Fruit fly (Drosophila melanogaster) whole organism, embryonic: Measurements from ENCODE around the gene jet.

Experiments
- Asciz ChIP-seq: fragments of 200-800 bp; sonication (Bioruptor generic); optimal IDR thresholded peaks from 2 replicates; lab custom pipeline; 2017; ENCODE audit warnings: missing biosample characterization, mild to moderate bottlenecking, missing genetic modification characterization, missing genetic modification reagents
- Bteb2 ChIP-seq: fragments of 200-800 bp; sonication (Bioruptor generic); optimal IDR thresholded peaks from 2 replicates; lab custom pipeline; 2016; ENCODE audit warnings: missing biosample characterization, missing genetic modification characterization
- CG10267 ChIP-seq: fragments of 200-800 bp; sonication (Bioruptor generic); optimal IDR thresholded peaks from 2 replicates; lab custom pipeline; 2018; ENCODE audit warnings: missing biosample characterization, mild to moderate bottlenecking, missing genetic modification characterization, moderate library complexity
- CG10274 ChIP-seq: fragments of 200-800 bp; sonication (Bioruptor generic); optimal IDR thresholded peaks from 3 replicates; lab custom pipeline; 2017; ENCODE audit warnings: missing biosample characterization, mild to moderate bottlenecking, missing genetic modification characterization
- CG10543 ChIP-seq: fragments of 200-800 bp; sonication (Bioruptor generic); optimal IDR thresholded peaks from 3 replicates; lab custom pipeline; 2017; ENCODE audit warnings: missing biosample characterization, mild to moderate bottlenecking, missing genetic modification characterization, moderate library complexity
- CG10959 ChIP-seq: fragments of 200-800 bp; sonication (Bioruptor generic); IDR thresholded peaks from 2 replicates; pipeline ENCODE4 v1.3.6; 2022; ENCODE audit warnings: missing biosample characterization, missing genetic modification characterization
- CG11696 ChIP-seq: fragments of 200-800 bp; sonication (Bioruptor generic); IDR thresholded peaks from 2 replicates; pipeline ENCODE4 v1.3.6; 2022; ENCODE audit warnings: missing biosample characterization, missing genetic modification characterization
- CG12942 ChIP-seq: fragments of 200-800 bp; sonication (Bioruptor generic); optimal IDR thresholded peaks from 3 replicates; lab custom pipeline; 2016; ENCODE audit warnings: missing biosample characterization, missing genetic modification characterization
- CG13624 ChIP-seq: fragments of 200-800 bp; sonication (Bioruptor generic); optimal IDR thresholded peaks from 2 replicates; lab custom pipeline; 2016; ENCODE audit warnings: missing biosample characterization, missing genetic modification characterization
- CG13894 ChIP-seq: fragments of 200-800 bp; sonication (Bioruptor generic); optimal IDR thresholded peaks from 3 replicates; lab custom pipeline; 2018; ENCODE audit warnings: missing biosample characterization, mild to moderate bottlenecking, missing genetic modification characterization, moderate library complexity
- CG17359 ChIP-seq: fragments of 200-800 bp; sonication (Bioruptor generic); optimal IDR thresholded peaks from 3 replicates; lab custom pipeline; 2018; ENCODE audit warnings: missing biosample characterization, mild to moderate bottlenecking, missing genetic modification characterization, moderate library complexity
- CG17829 ChIP-seq: fragments of 200-800 bp; optimal IDR thresholded peaks from 2 replicates; lab custom pipeline; 2019; ENCODE audit warnings: missing biosample characterization, mild to moderate bottlenecking, missing genetic modification characterization, moderate library complexity
- CG18262 ChIP-seq: fragments of 200-800 bp; optimal IDR thresholded peaks from 3 replicates; lab custom pipeline; 2019; ENCODE audit warnings: missing biosample characterization, mild to moderate bottlenecking, missing genetic modification characterization, moderate library complexity
- CG18764 ChIP-seq: fragments of 200-800 bp; sonication (Bioruptor generic); optimal IDR thresholded peaks from 3 replicates; lab custom pipeline; 2016; ENCODE audit warnings: missing biosample characterization, missing genetic modification characterization
- CG2116 ChIP-seq: fragments of 200-800 bp; sonication (Bioruptor generic); optimal IDR thresholded peaks from 3 replicates; lab custom pipeline; 2018; ENCODE audit warnings: missing biosample characterization, mild to moderate bottlenecking, missing genetic modification characterization
- CG2202 ChIP-seq: fragments of 200-800 bp; sonication (Bioruptor generic); optimal IDR thresholded peaks from 2 replicates; lab custom pipeline; 2018; ENCODE audit warnings: missing biosample characterization, mild to moderate bottlenecking, missing genetic modification characterization
- CG30020 ChIP-seq: fragments of 200-800 bp; optimal IDR thresholded peaks from 2 replicates; lab custom pipeline; 2019; ENCODE audit warnings: missing biosample characterization, mild to moderate bottlenecking, missing genetic modification characterization, moderate library complexity
- CG33213 ChIP-seq: fragments of 200-800 bp; sonication (Bioruptor generic); optimal IDR thresholded peaks from 3 replicates; lab custom pipeline; 2016; ENCODE audit warnings: missing biosample characterization, missing genetic modification characterization
- CG42726 ChIP-seq: fragments of 200-800 bp; sonication (Bioruptor generic); IDR thresholded peaks from 2 replicates; pipeline ENCODE4 v1.3.6; 2022; ENCODE audit warnings: missing biosample characterization, missing genetic modification characterization; ENCODE audit not compliant: partially characterized antibody
- CG4730 ChIP-seq: fragments of 200-800 bp; sonication (Bioruptor generic); IDR thresholded peaks from 2 replicates; pipeline ENCODE4 v1.3.6; 2022; ENCODE audit warnings: missing biosample characterization, missing genetic modification characterization
- CG5953 ChIP-seq: fragments of 200-800 bp; sonication (Bioruptor generic); IDR thresholded peaks from 2 replicates; pipeline ENCODE4 v1.3.6; 2022; ENCODE audit warnings: missing biosample characterization, missing genetic modification characterization
- CG9817 ChIP-seq: fragments of 200-800 bp; sonication (Bioruptor generic); optimal IDR thresholded peaks from 2 replicates; lab custom pipeline; 2018; ENCODE audit warnings: missing biosample characterization, mild to moderate bottlenecking, missing genetic modification characterization, moderate library complexity
- Dad ChIP-seq: fragments of 200-800 bp; sonication (Bioruptor generic); optimal IDR thresholded peaks from 3 replicates; lab custom pipeline; 2016; ENCODE audit warnings: missing biosample characterization, missing genetic modification characterization
- Elba2 ChIP-seq: fragments of 200-800 bp; sonication (Bioruptor generic); optimal IDR thresholded peaks from 3 replicates; lab custom pipeline; 2016; ENCODE audit warnings: missing biosample characterization, missing genetic modification characterization
- H2.0 ChIP-seq: fragments of 200-800 bp; sonication (Bioruptor generic); IDR thresholded peaks from 2 replicates; pipeline ENCODE4 v1.3.6; 2022; ENCODE audit warnings: missing biosample characterization, missing genetic modification characterization
- Hr3 ChIP-seq: fragments of 200-800 bp; sonication (Bioruptor generic); optimal IDR thresholded peaks from 3 replicates; lab custom pipeline; 2016; ENCODE audit warnings: missing biosample characterization, missing genetic modification characterization
- Lhr ChIP-seq: fragments of 200-800 bp; sonication (Bioruptor generic); optimal IDR thresholded peaks from 3 replicates; lab custom pipeline; 2017; ENCODE audit warnings: mild to moderate bottlenecking, missing biosample characterization, missing genetic modification reagents, missing genetic modification characterization
- Six4 ChIP-seq: fragments of 200-800 bp; sonication (Bioruptor generic); optimal IDR thresholded peaks from 2 replicates; lab custom pipeline; 2016; ENCODE audit warnings: missing biosample characterization, missing genetic modification characterization
- Ssrp ChIP-seq: fragments of 200-800 bp; sonication (Bioruptor generic); optimal IDR thresholded peaks from 2 replicates; lab custom pipeline; 2018; ENCODE audit warnings: missing biosample characterization, mild to moderate bottlenecking, missing genetic modification characterization, moderate library complexity
- Trl ChIP-seq, 3 experiments: fragments of >200 bp in 2 of 3; fragments of 200-800 bp in 1 of 3; sonication (Bioruptor generic) in 1 of 3; optimal IDR thresholded peaks; 2 replicates in 1 of 3; 3 replicates in 2 of 3; lab custom pipeline; 2016 to 2017; ENCODE audit warnings: missing biosample characterization in 1 of 3, missing genetic modification characterization in 1 of 3
- ara ChIP-seq: fragments of 200-800 bp; sonication (Bioruptor generic); IDR thresholded peaks from 2 replicates; pipeline ENCODE4 v1.3.6; 2022; ENCODE audit warnings: missing biosample characterization, missing genetic modification characterization
- ash1 ChIP-seq: fragments of 200-800 bp; sonication (Bioruptor generic); optimal IDR thresholded peaks from 2 replicates; lab custom pipeline; 2018; ENCODE audit warnings: missing biosample characterization, mild to moderate bottlenecking, missing genetic modification characterization
- cad ChIP-seq: fragments of >200 bp; optimal IDR thresholded peaks from 2 replicates; lab custom pipeline; 2017; ENCODE audit warnings: missing biosample characterization, missing genetic modification characterization
- chm ChIP-seq: fragments of 200-800 bp; sonication (Bioruptor generic); IDR thresholded peaks from 2 replicates; pipeline ENCODE4 v1.3.6; 2022; ENCODE audit warnings: missing biosample characterization, missing genetic modification characterization
- fd96Cb ChIP-seq: fragments of 200-800 bp; sonication (Bioruptor generic); optimal IDR thresholded peaks from 2 replicates; lab custom pipeline; 2018; ENCODE audit warnings: missing biosample characterization, mild to moderate bottlenecking, missing genetic modification characterization, moderate library complexity
- fru ChIP-seq: fragments of >200 bp; optimal IDR thresholded peaks from 2 replicates; lab custom pipeline; 2017
- fu2 ChIP-seq: fragments of 200-800 bp; sonication (Bioruptor generic); optimal IDR thresholded peaks from 2 replicates; lab custom pipeline; 2016; ENCODE audit warnings: missing biosample characterization, missing genetic modification characterization
- gce ChIP-seq: fragments of 200-800 bp; sonication (Bioruptor generic); IDR thresholded peaks from 3 replicates; pipeline ENCODE4 v1.3.6; 2022; ENCODE audit warnings: missing biosample characterization, missing genetic modification characterization
- inv ChIP-seq: fragments of 200-800 bp; sonication (Bioruptor generic); IDR thresholded peaks from 2 replicates; pipeline ENCODE4 v1.3.6; 2022; ENCODE audit warnings: missing biosample characterization, missing genetic modification characterization; ENCODE audit not compliant: partially characterized antibody
- jumu ChIP-seq: fragments of 200-800 bp; sonication (Bioruptor generic); optimal IDR thresholded peaks from 3 replicates; lab custom pipeline; 2016; ENCODE audit warnings: missing biosample characterization, missing genetic modification characterization
- lbe ChIP-seq: fragments of 200-800 bp; sonication (Bioruptor generic); optimal IDR thresholded peaks from 2 replicates; lab custom pipeline; 2016; ENCODE audit warnings: missing biosample characterization, mild to moderate bottlenecking, missing genetic modification characterization
- lmd ChIP-seq: fragments of 200-800 bp; sonication (Bioruptor generic); IDR thresholded peaks from 2 replicates; pipeline ENCODE4 v1.3.6; 2022; ENCODE audit warnings: missing biosample characterization, missing genetic modification characterization
- nmo ChIP-seq: fragments of 200-800 bp; sonication (Bioruptor generic); optimal IDR thresholded peaks from 2 replicates; lab custom pipeline; 2018; ENCODE audit warnings: missing biosample characterization, mild to moderate bottlenecking, missing genetic modification characterization, moderate library complexity
- oc ChIP-seq: fragments of 200-800 bp; sonication (Bioruptor generic); optimal IDR thresholded peaks from 2 replicates; lab custom pipeline; 2018; ENCODE audit warnings: missing biosample characterization, mild to moderate bottlenecking, missing genetic modification characterization, moderate library complexity
- pb ChIP-seq: fragments of 200-800 bp; sonication (Bioruptor generic); optimal IDR thresholded peaks from 3 replicates; lab custom pipeline; 2016; ENCODE audit warnings: missing biosample characterization, missing genetic modification characterization
- pita ChIP-seq: fragments of 200-800 bp; sonication (Bioruptor generic); optimal IDR thresholded peaks from 2 replicates; lab custom pipeline; 2017; ENCODE audit warnings: missing biosample characterization, mild to moderate bottlenecking, missing genetic modification characterization
- ro ChIP-seq: fragments of 200-800 bp; sonication (Bioruptor generic); IDR thresholded peaks from 2 replicates; pipeline ENCODE4 v1.3.6; 2022; ENCODE audit warnings: missing biosample characterization, missing genetic modification characterization
- tap ChIP-seq: fragments of 200-800 bp; optimal IDR thresholded peaks from 3 replicates; lab custom pipeline; 2019; ENCODE audit warnings: missing biosample characterization, mild to moderate bottlenecking, missing genetic modification characterization, moderate library complexity
- zfh1 ChIP-seq: fragments of 200-800 bp; sonication (Bioruptor generic); IDR thresholded peaks from 3 replicates; pipeline ENCODE4 v1.3.6; 2022; ENCODE audit warnings: missing biosample characterization, missing genetic modification characterization
- zfh2 ChIP-seq: fragments of 200-800 bp; sonication (Bioruptor generic); optimal IDR thresholded peaks from 2 replicates; lab custom pipeline; 2016; ENCODE audit warnings: missing biosample characterization, missing genetic modification characterization

The jet gene

dm6 chr2L:4981278-4981966, 31.8 kb upstream of the jet start, which contains the start of the genes CG8892 and CG34126 (continued):
- TF ChIP-seq CG13894 (tag; lab: Kevin White, UChicago) (peak; percentile 94), tap (tag; lab: Kevin White, UChicago) (peak; percentile 89), CG12942 (peak; percentile 99), pita (GFP tag; lab: Kevin White, UChicago) (no peak), CG4730 (peak; percentile 95), CG10267 (tag; lab: Kevin White, UChicago) (peak; percentile 100), CG2116 (peak; percentile 87), CG18764 (GFP tag; lab: Kevin White, UChicago) (peak; percentile 97), lbe (GFP tag; lab: Kevin White, UChicago) (peak; percentile 95), Hr3 (GFP tag; lab: Kevin White, UChicago) (peak; percentile 99), CG9817 (tag; lab: Kevin White, UChicago) (peak; percentile 98), CG11696 (peak; percentile 78), Trl (optimal IDR thresholded peaks at IDR 0.05; lab: Kevin White, UChicago) (peak in 1 of 2 experiments; percentile 5), Trl (GFP tag; optimal IDR thresholded peaks at IDR 0.05; lab: Kevin White, UChicago) (peak; percentile 98), cad (GFP tag; lab: Kevin White, UChicago) (no peak), CG10959 (peak; percentile 93), pb (GFP tag; lab: Kevin White, UChicago) (peak; percentile 85), ara (peak; percentile 94), inv (GFP tag; lab: Robert Waterston, UW) (no peak), CG17359 (tag; lab: Kevin White, UChicago) (peak; percentile 96), oc (tag; lab: Kevin White, UChicago) (peak; percentile 89), nmo (GFP tag; lab: Kevin White, UChicago) (peak; percentile 98), CG10274 (GFP tag; lab: Kevin White, UChicago) (peak; percentile 91), gce (GFP tag; lab: Robert Waterston, UW) (peak; percentile 78; the same call in 2 of the 3 replicates), Six4 (peak; percentile 97), CG5953 (GFP tag; lab: Robert Waterston, UW) (peak; percentile 85), CG17829 (tag; lab: Kevin White, UChicago) (peak; percentile 98), jumu (GFP tag; lab: Kevin White, UChicago) (peak; percentile 98), CG13624 (GFP tag; lab: Kevin White, UChicago) (peak; percentile 96), H2.0 (GFP tag; lab: Robert Waterston, UW) (peak; percentile 92), CG33213 (peak; percentile 87), Elba2 (GFP tag; lab: Kevin White, UChicago) (peak; percentile 92), CG18262 (tag; lab: Kevin White, UChicago) (peak; percentile 97), chm (GFP tag; lab: Robert Waterston, UW) (peak; percentile 92), Ssrp (tag; lab: Kevin White, UChicago) (peak; percentile 97), ro (peak; percentile 93), Dad (GFP tag; lab: Kevin White, UChicago) (peak; percentile 96), CG42726 (peak; percentile 73), zfh2 (GFP tag; lab: Kevin White, UChicago) (peak; percentile 98), CG10543 (GFP tag; lab: Kevin White, UChicago) (peak; percentile 98), fru (lab: Kevin White, UChicago) (no peak), Bteb2 (GFP tag; lab: Kevin White, UChicago) (peak; percentile 94), Lhr (GFP tag; lab: Kevin White, UChicago) (peak; percentile 89), fu2 (GFP tag; lab: Kevin White, UChicago) (peak; percentile 96), lmd (peak; percentile 97), fd96Cb (tag; lab: Kevin White, UChicago) (peak; percentile 97), zfh1 (GFP tag; lab: Robert Waterston, UW) (peak; percentile 96), CG30020 (peak; percentile 89), CG2202 (tag; lab: Kevin White, UChicago) (peak; percentile 91), Asciz (GFP tag; lab: Kevin White, UChicago) (peak; percentile 93), ash1 (GFP tag; lab: Kevin White, UChicago) (peak; percentile 86)
